Fruit fly (Drosophila melanogaster): ENCODE measurements around the gene S.

S gene

dm6 chr2L:1077469-1077993, at the start of gene S, which contains the start of gene ast (continued):
- no peak for TF ChIP-seq hkb (optimal IDR thresholded peaks at IDR 0.05)
- peak; percentile 52; the same call in 1 of the 2 replicates for TF ChIP-seq hkb (GFP tag; IDR thresholded peaks at IDR 0.05)
- TF ChIP-seq Neu2 (GFP tag; optimal IDR thresholded peaks at IDR 0.05; ENCODE audit: borderline replicate concordance), result no peak
- TF ChIP-seq Hmx (GFP tag; optimal IDR thresholded peaks at IDR 0.05), result no peak
- no peak for TF ChIP-seq sisA (GFP tag; IDR thresholded peaks at IDR 0.05)
- no peak for TF ChIP-seq CG14441 (GFP tag; IDR thresholded peaks at IDR 0.05)
- TF ChIP-seq bsh (GFP tag; optimal IDR thresholded peaks at IDR 0.05), result peak in 1 of 2 experiments; percentile 31
- TF ChIP-seq jing (GFP tag; optimal IDR thresholded peaks at IDR 0.05), result no peak
- peak; percentile 44 for TF ChIP-seq D (optimal IDR thresholded peaks at IDR 0.05)
- TF ChIP-seq D (GFP tag; optimal IDR thresholded peaks at IDR 0.05), result peak; percentile 25
- TF ChIP-seq PHDP (tag; optimal IDR thresholded peaks at IDR 0.05), result peak; percentile 39
- TF ChIP-seq CG7745 (tag; optimal IDR thresholded peaks at IDR 0.05), result no peak
- TF ChIP-seq CG18599 (GFP tag; optimal IDR thresholded peaks at IDR 0.05), result no peak
- no peak for TF ChIP-seq ac (GFP tag; optimal IDR thresholded peaks at IDR 0.05)
- 0 out of 3 replicates have a peak, but pooled peaks have one; percentile 12 for TF ChIP-seq otp (GFP tag; IDR thresholded peaks at IDR 0.05)
- TF ChIP-seq CG7556 (GFP tag; optimal IDR thresholded peaks at IDR 0.05), result peak; percentile 4
- peak in 1 of 2 experiments; percentile 15 for TF ChIP-seq crp (GFP tag; optimal IDR thresholded peaks at IDR 0.05)
- peak; percentile 61; the same call in 2 of the 3 replicates for TF ChIP-seq zfh1 (GFP tag; IDR thresholded peaks at IDR 0.05)
- peak; percentile 59 for TF ChIP-seq CG2712 (tag; optimal IDR thresholded peaks at IDR 0.05)
- peak; percentile 8 for TF ChIP-seq CG11398 (GFP tag; optimal IDR thresholded peaks at IDR 0.05)
- TF ChIP-seq CG10274 (GFP tag; optimal IDR thresholded peaks at IDR 0.05), result no peak
- no peak for TF ChIP-seq eyg (GFP tag; optimal IDR thresholded peaks at IDR 0.05)
- no peak for TF ChIP-seq Poxn (GFP tag; IDR thresholded peaks at IDR 0.05)
- TF ChIP-seq CG14860 (GFP tag; IDR thresholded peaks at IDR 0.05; ENCODE audit: partially characterized antibody), result peak; percentile 95
- no peak for TF ChIP-seq tup (GFP tag; optimal IDR thresholded peaks at IDR 0.05)
- TF ChIP-seq Ravus (GFP tag; IDR thresholded peaks at IDR 0.05), result no peak
- peak; percentile 52 for TF ChIP-seq CG16863 (GFP tag; optimal IDR thresholded peaks at IDR 0.05)
- no peak for TF ChIP-seq CG6254 (GFP tag; optimal IDR thresholded peaks at IDR 0.05)
- TF ChIP-seq CG7357 (GFP tag; IDR thresholded peaks at IDR 0.05), result no peak
- peak; percentile 29 for TF ChIP-seq Vsx1 (GFP tag; optimal IDR thresholded peaks at IDR 0.05)
- no peak for TF ChIP-seq lov (optimal IDR thresholded peaks at IDR 0.05)
- TF ChIP-seq lov (GFP tag; IDR thresholded peaks at IDR 0.05), result no peak
- no peak for TF ChIP-seq CG10959 (GFP tag; IDR thresholded peaks at IDR 0.05)
- no peak for TF ChIP-seq kay (GFP tag; optimal IDR thresholded peaks at IDR 0.05)
- TF ChIP-seq CG11723 (GFP tag; optimal IDR thresholded peaks at IDR 0.05), result no peak
- peak; percentile 32 for TF ChIP-seq CG13624 (GFP tag; optimal IDR thresholded peaks at IDR 0.05)
- TF ChIP-seq Hmr (GFP tag; optimal IDR thresholded peaks at IDR 0.05), result peak; percentile 77
- peak; percentile 78 for TF ChIP-seq chm (GFP tag; IDR thresholded peaks at IDR 0.05)
- TF ChIP-seq h (optimal IDR thresholded peaks at IDR 0.05), result no peak
- TF ChIP-seq Hr78 (GFP tag; optimal IDR thresholded peaks at IDR 0.05), result no peak
- peak; percentile 70 for TF ChIP-seq CG15479 (GFP tag; optimal IDR thresholded peaks at IDR 0.05)
- peak; percentile 79 for TF ChIP-seq CHES-1-like (GFP tag; optimal IDR thresholded peaks at IDR 0.05)
- no peak for TF ChIP-seq CG2678 (tag; optimal IDR thresholded peaks at IDR 0.05)
- peak; percentile 2 for TF ChIP-seq CG18619 (GFP tag; optimal IDR thresholded peaks at IDR 0.05)
- peak; percentile 65 for TF ChIP-seq Dp (GFP tag; optimal IDR thresholded peaks at IDR 0.05)
- no peak for TF ChIP-seq CG3726 (GFP tag; IDR thresholded peaks at IDR 0.05)
- no peak for TF ChIP-seq tgo (GFP tag; IDR thresholded peaks at IDR 0.05)
- TF ChIP-seq D19B (GFP tag; optimal IDR thresholded peaks at IDR 0.05), result no peak
- no peak for TF ChIP-seq Optix (GFP tag; IDR thresholded peaks at IDR 0.05)
- TF ChIP-seq BEAF-32 (GFP tag; optimal IDR thresholded peaks at IDR 0.05), result peak; percentile 99
- no peak for TF ChIP-seq CG14667 (GFP tag; IDR thresholded peaks at IDR 0.05)
